Worm (Caenorhabditis elegans): ENCODE results near the gene W06D11.3.

Gene W06D11.3

ce11 chrX:12343279-12343678, 44.8 kb downstream of the W06D11.3 start, which contains the start of the genes nspc-9 and nspc-10:
nspc-9 (minus strand) TSS chrX:12343379.
nspc-10 (plus strand) TSS chrX:12343609.
- TF ChIP-seq unc-62 (GFP tag; optimal IDR thresholded peaks at IDR 0.05): no peak

DNA sequence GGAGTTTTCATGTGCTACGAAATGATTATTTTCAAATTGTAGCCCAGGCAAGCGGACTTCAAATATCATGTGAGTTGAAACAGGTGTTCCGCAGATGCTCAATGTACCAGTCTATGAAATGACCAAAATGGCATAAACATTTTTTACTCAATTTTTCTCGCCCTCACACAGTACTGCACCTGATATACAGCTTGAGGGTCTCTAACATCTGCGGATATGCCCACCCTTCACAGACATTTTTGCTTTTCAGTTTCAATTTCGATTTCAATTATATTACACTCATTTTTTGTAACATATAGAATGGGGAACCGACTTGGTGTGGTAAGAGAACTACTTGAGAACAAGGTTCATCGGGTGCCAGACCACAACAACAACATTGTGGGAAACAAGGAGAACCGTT, 48.2 kb downstream of the W06D11.3 start, which contains the start of gene F42F12.11:
Gene F42F12.11 (plus strand): TSS at position 301 of the 400 bp plus-strand sequence.
- no peak for TF ChIP-seq unc-62 (GFP tag; optimal IDR thresholded peaks at IDR 0.05)

ce11 chrX:12347822-12348221, 49.3 kb downstream of the W06D11.3 start:
- no peak for TF ChIP-seq unc-62 (GFP tag; optimal IDR thresholded peaks at IDR 0.05)

DNA sequence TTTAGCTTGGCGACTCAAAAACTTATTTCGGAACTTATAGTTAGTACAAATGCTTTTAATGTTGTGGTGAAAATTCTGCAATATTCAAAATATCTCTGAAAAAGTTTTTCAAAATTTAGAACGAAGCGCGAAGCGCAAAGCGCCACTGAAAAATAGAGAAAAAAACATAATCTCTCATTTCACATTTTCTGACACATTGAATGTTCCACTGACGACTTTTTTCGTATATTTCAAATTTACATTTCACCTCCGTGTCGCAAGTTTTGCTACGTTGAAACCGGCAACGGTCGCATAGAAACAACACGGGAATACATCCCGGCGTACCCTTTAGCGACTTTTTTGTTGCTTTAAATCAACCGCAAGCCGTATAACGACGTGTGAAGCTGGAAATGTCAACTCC, 49.8 kb downstream of the W06D11.3 start, which contains the start of gene F42F12.14:
Gene F42F12.14 (plus strand): TSS at position 301 of the 400 bp plus-strand sequence.
- TF ChIP-seq unc-62 (GFP tag; optimal IDR thresholded peaks at IDR 0.05): no peak
